Worm (Caenorhabditis elegans) whole organism, mixed stage, embryonic: ENCODE results near the gene F45D11.7.
"Not testable (repeated sequence)": the region's sequence is repeated elsewhere in the genome, so short reads cannot be mapped to it uniquely, and the experiment has no call there.

Experiments used
- ceh-39 ChIP-seq: fragments of 150-350 bp; optimal IDR thresholded peaks from 2 replicates; lab custom pipeline; 2014; ENCODE audit warnings: missing biosample characterization, missing genetic modification characterization
- ces-1 ChIP-seq: fragments of 150-350 bp; optimal IDR thresholded peaks from 2 replicates; lab custom pipeline; 2014; ENCODE audit warnings: missing biosample characterization, missing genetic modification reagents, missing genetic modification characterization
- cnd-1 ChIP-seq: fragments of 200-800 bp; sonication (Bioruptor generic); optimal IDR thresholded peaks from 2 replicates; lab custom pipeline; 2018; ENCODE audit warnings: mild to moderate bottlenecking, missing genetic modification characterization, missing compliant biosample characterization
- drap-1 ChIP-seq: fragments of 200-800 bp; sonication (Bioruptor generic); optimal IDR thresholded peaks from 3 replicates; lab custom pipeline; 2018; ENCODE audit warnings: mild to moderate bottlenecking, missing genetic modification characterization, missing compliant biosample characterization
- elt-1 ChIP-seq: sonication (generic microtip); optimal IDR thresholded peaks from 2 replicates; lab custom pipeline; 2017; ENCODE audit warnings: missing genetic modification characterization, mild to moderate bottlenecking, missing compliant biosample characterization, antibody characterized with exemption, moderate library complexity, borderline replicate concordance; ENCODE audit not compliant: insufficient read depth
- flh-1 ChIP-seq: fragments of 200-800 bp; sonication (Bioruptor generic); optimal IDR thresholded peaks from 2 replicates; lab custom pipeline; 2018; ENCODE audit warnings: mild to moderate bottlenecking, missing genetic modification characterization, moderate library complexity, missing compliant biosample characterization
- ham-2 ChIP-seq: fragments of 200-800 bp; sonication (Bioruptor generic); optimal IDR thresholded peaks from 2 replicates; lab custom pipeline; 2018; ENCODE audit warnings: mild to moderate bottlenecking, missing genetic modification characterization, missing compliant biosample characterization
- hlh-1 ChIP-seq: fragments of 150-350 bp; optimal IDR thresholded peaks from 2 replicates; lab custom pipeline; 2014; ENCODE audit warnings: missing biosample characterization, missing genetic modification reagents, missing genetic modification characterization
- lin-13 ChIP-seq: fragments of 150-350 bp; optimal IDR thresholded peaks from 2 replicates; lab custom pipeline; 2014; ENCODE audit warnings: missing biosample characterization, missing genetic modification characterization
- lin-32 ChIP-seq: fragments of 200-800 bp; sonication (Bioruptor generic); optimal IDR thresholded peaks from 2 replicates; lab custom pipeline; 2018; ENCODE audit warnings: mild to moderate bottlenecking, missing genetic modification characterization, missing compliant biosample characterization
- mab-5 ChIP-seq: fragments of 150-350 bp; optimal IDR thresholded peaks from 2 replicates; lab custom pipeline; 2014; ENCODE audit warnings: missing biosample characterization, missing genetic modification characterization
- mep-1 ChIP-seq: fragments of 150-350 bp; optimal IDR thresholded peaks from 2 replicates; lab custom pipeline; 2017; ENCODE audit warnings: missing biosample characterization, missing genetic modification reagents, missing genetic modification characterization, inconsistent platforms
- mls-2 ChIP-seq: sonication (generic microtip); optimal IDR thresholded peaks from 2 replicates; lab custom pipeline; 2016; ENCODE audit warnings: mild to moderate bottlenecking, missing genetic modification characterization, moderate library complexity, missing compliant biosample characterization
- nhr-12 ChIP-seq: fragments of 150-350 bp; optimal IDR thresholded peaks from 2 replicates; lab custom pipeline; 2014; ENCODE audit warnings: missing biosample characterization, missing genetic modification characterization
- nhr-2 ChIP-seq: fragments of 150-350 bp; optimal IDR thresholded peaks from 2 replicates; lab custom pipeline; 2014; ENCODE audit warnings: missing biosample characterization, missing genetic modification characterization
- nhr-237 ChIP-seq: fragments of 150-350 bp; optimal IDR thresholded peaks from 2 replicates; lab custom pipeline; 2014; ENCODE audit warnings: missing biosample characterization, missing genetic modification characterization
- nhr-28 ChIP-seq: fragments of 150-350 bp; optimal IDR thresholded peaks from 2 replicates; lab custom pipeline; 2014; ENCODE audit warnings: missing biosample characterization, missing genetic modification characterization
- nhr-76 ChIP-seq: sonication (generic microtip); optimal IDR thresholded peaks from 2 replicates; lab custom pipeline; 2017; ENCODE audit warnings: missing biosample characterization, missing genetic modification characterization
- sem-2 ChIP-seq: fragments of 200-800 bp; sonication (Bioruptor generic); optimal IDR thresholded peaks from 2 replicates; lab custom pipeline; 2018; ENCODE audit warnings: mild to moderate bottlenecking, missing genetic modification characterization, missing compliant biosample characterization
- snpc-4 ChIP-seq: fragments of 150-350 bp; optimal IDR thresholded peaks from 2 replicates; lab custom pipeline; 2014; ENCODE audit warnings: missing biosample characterization, missing genetic modification characterization
- sptf-1 ChIP-seq: sonication (generic microtip); optimal IDR thresholded peaks from 2 replicates; lab custom pipeline; 2017; ENCODE audit warnings: mild to moderate bottlenecking, missing genetic modification characterization, moderate library complexity, missing compliant biosample characterization
- tbx-8 ChIP-seq: fragments of 200-800 bp; sonication (Bioruptor generic); optimal IDR thresholded peaks from 2 replicates; lab custom pipeline; 2018; ENCODE audit warnings: mild to moderate bottlenecking, missing genetic modification characterization, moderate library complexity, missing compliant biosample characterization
- unc-120 ChIP-seq: sonication (generic microtip); optimal IDR thresholded peaks from 2 replicates; lab custom pipeline; 2017; ENCODE audit warnings: missing genetic modification characterization, missing compliant biosample characterization; ENCODE audit not compliant: poor library complexity, severe bottlenecking
- unc-39 ChIP-seq: fragments of 150-350 bp; optimal IDR thresholded peaks from 2 replicates; lab custom pipeline; 2014; ENCODE audit warnings: missing biosample characterization, missing genetic modification characterization
- unc-62 ChIP-seq: fragments of 150-350 bp; optimal IDR thresholded peaks from 2 replicates; lab custom pipeline; 2014; ENCODE audit warnings: missing biosample characterization, missing genetic modification reagents, missing genetic modification characterization
- zip-8 ChIP-seq: fragments of 150-350 bp; optimal IDR thresholded peaks from 2 replicates; lab custom pipeline; 2014; ENCODE audit warnings: missing biosample characterization, missing genetic modification characterization
- ztf-11 ChIP-seq: fragments of 150-350 bp; optimal IDR thresholded peaks from 2 replicates; lab custom pipeline; 2014; ENCODE audit warnings: missing biosample characterization, missing genetic modification characterization

F45D11.7 gene

DNA sequence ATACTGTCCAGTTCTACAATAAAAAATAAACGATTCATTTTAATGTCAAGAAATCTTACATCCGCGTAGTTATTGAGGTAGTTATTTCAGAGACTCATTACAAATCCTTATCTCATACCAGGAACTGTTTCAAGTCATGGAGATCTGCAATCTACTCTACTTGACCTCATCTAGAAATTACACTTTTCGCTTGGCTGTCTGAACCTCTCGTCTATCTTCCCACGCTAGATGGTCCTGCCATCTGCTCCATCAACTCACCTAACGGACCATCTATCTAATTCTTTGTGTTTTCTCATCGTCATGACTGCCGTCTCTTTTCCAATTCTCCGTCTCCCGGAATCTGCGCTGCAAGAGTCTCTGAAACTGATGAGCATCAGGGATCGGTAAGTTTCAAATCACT, at the start of gene F45D11.7:
Gene F45D11.7, plus strand, starts transcription at position 301 of the 400 bp plus-strand sequence.
- TF ChIP-seq nhr-28 (tag; lab: Kevin White, UChicago); ces-1 (GFP tag; lab: Kevin White, UChicago); elt-1 (tag; lab: Kevin White, UChicago): not testable (repeated sequence)
- TF ChIP-seq, all 35 proteins: peak for 0; not testable (repeated sequence) for 35

DNA sequence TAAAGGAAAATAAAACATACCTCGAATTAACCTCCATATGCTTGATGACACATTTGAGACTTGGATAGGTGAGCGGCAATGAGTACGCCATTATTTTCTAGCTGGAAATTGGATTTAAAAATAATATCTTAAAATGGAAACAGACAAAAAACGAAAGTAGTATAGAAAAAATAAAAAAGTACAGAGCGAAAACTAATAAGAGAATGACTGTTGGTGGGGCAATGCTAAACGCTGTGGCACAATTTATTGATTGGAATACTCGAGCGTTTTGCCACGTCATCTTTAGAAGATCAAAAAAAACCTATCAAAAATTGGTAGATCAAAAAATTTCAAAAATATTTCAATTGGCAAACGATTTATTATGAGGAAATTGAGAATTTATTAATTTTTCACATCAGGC, 46.2 kb upstream of the F45D11.7 start, which contains the start of gene fbxc-32:
Gene fbxc-32, minus strand, starts transcription at position 101 of the 400 bp plus-strand sequence.
- TF ChIP-seq nhr-2 (no peak), mab-5 (tag; lab: Kevin White, UChicago) (no peak), sptf-1 (no peak), flh-1 (GFP tag; lab: Kevin White, UChicago) (no peak), ztf-11 (tag; lab: Kevin White, UChicago) (no peak), nhr-237 (tag; lab: Kevin White, UChicago) (no peak), ceh-39 (tag; lab: Kevin White, UChicago) (no peak)

DNA sequence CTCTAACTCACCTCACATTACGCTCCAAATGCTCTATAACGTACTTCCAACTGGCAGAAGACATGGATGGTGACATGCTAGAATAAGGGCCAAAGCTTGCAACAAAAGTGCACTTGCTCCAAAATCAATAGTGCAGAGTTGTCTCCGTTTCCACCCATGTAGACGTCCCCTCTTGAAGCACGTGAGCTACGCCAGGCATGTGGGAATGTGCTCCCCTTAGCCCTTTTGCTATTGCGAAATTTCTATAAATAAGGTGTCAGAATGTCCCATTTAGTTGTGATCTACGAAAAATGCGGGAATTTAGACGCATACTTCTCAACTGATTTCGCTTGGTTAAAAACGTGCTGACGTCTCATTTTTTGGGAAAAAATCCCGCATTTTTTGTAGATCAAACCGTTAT, 44.0 kb upstream of the F45D11.7 start:
- TF ChIP-seq drap-1 (GFP tag; lab: Kevin White, UChicago), result no peak
- no peak for TF ChIP-seq sptf-1
- TF ChIP-seq unc-39 (tag; lab: Kevin White, UChicago), result no peak
- no peak for TF ChIP-seq nhr-76 (tag; lab: Kevin White, UChicago)
- TF ChIP-seq tbx-8, result no peak
- no peak for TF ChIP-seq sem-2
- no peak for TF ChIP-seq ham-2 (GFP tag; lab: Kevin White, UChicago)
- TF ChIP-seq, all 35 proteins: peak for 0

DNA sequence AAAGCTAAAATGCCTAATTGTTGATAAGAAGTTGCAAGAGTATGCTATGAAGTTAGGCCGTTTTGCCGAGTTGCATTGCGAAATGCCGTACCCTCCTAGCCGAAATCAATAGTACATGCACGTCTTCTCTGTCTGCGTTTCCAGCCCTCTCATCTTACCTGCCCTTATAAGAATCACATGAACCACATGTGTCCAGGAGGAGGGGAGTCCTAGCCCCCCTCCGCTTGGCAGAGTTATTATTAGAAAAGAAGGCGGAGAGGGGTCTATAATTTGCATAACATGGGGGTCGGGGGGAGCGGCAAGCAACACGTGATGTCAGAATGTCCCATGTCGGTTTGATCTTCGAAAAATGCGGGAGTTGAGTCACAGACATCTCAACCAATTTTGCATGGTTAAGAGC, 41.3 kb upstream of the F45D11.7 start:
- TF ChIP-seq mep-1 (tag; lab: Kevin White, UChicago), result no peak

DNA sequence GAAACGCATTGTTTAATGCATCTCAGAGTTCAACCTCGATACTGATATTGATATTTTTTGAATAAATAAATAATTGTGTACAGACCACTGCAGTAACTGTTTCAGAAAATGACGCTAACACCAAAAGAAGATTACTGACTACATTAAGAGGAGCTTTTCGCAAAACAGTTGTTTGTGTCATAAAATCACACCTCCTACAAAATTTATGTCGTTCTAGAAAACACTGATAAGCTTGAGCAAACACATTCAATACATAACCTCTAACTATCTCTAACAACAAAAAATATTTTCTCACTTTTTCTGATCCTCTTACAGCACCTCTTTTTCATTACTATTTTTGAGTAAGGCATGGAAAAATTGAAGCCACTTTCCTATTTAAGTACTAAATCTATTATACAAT, 39.7 kb upstream of the F45D11.7 start, which contains the start of gene fbxc-7:
Gene fbxc-7, plus strand, starts transcription at position 301 of the 400 bp plus-strand sequence.
- not testable (repeated sequence) for TF ChIP-seq nhr-12, lin-13, ztf-11 (tag; lab: Kevin White, UChicago)

DNA sequence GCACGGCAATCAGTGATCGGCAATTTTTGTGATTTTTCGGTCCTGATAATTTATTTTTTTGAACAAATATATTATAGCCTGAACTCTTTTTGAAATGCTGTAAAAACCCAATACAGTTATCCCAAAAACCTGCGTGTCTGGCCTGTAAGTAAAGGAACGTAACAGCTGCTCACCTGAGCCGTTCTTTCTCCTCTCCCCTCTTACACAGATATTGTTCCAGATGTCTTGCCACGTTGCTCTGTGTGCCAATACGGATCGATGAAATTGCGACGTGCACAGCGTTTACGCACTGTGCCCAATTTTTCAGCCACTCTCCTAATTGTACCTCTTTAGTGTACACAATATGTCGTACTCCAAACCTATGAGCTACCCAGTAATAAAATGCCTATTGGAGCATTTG, 35.7 kb upstream of the F45D11.7 start, which contains the start of gene sdz-4:
Gene sdz-4, plus strand, starts transcription at position 301 of the 400 bp plus-strand sequence.
- TF ChIP-seq lin-32, result no peak
- no peak for TF ChIP-seq unc-39 (tag; lab: Kevin White, UChicago)
- no peak for TF ChIP-seq ztf-11 (tag; lab: Kevin White, UChicago)
- TF ChIP-seq nhr-76 (tag; lab: Kevin White, UChicago), result no peak
- TF ChIP-seq ces-1 (GFP tag; lab: Kevin White, UChicago), result no peak
- TF ChIP-seq tbx-8, result no peak
- TF ChIP-seq unc-120 (tag; lab: Kevin White, UChicago), result no peak
- TF ChIP-seq mab-5 (tag; lab: Kevin White, UChicago), result no peak
- TF ChIP-seq hlh-1 (tag; lab: Kevin White, UChicago), result no peak
- TF ChIP-seq mep-1 (tag; lab: Kevin White, UChicago), result no peak
- no peak for TF ChIP-seq ceh-39 (tag; lab: Kevin White, UChicago)

DNA sequence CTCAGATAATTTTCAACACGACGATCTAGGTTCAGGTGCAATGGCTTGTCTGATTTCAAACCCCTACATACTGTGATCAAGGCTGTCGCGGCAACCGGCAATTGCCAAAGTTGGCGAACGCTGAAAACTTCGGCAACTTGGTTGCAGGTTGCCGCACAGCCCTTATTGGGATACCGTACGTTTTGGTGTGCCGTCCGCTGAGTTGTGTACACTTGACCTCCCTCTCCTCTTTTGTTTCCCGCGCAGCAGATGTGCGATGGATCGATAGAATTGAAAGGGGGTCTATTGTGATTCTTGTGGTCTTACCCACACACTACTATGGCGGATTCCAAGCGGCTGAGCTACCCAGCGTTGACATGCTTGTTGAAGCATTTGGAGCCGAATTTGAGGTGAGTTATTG, 34.1 kb upstream of the F45D11.7 start, which contains the start of the genes C32B5.18 and C32B5.7:
Gene C32B5.18, plus strand, starts transcription at position 301 of the 400 bp plus-strand sequence.
Gene C32B5.7, plus strand, starts transcription at position 311 of the 400 bp plus-strand sequence.
- no peak for TF ChIP-seq ztf-11 (tag; lab: Kevin White, UChicago)
- TF ChIP-seq snpc-4, result no peak
- no peak for TF ChIP-seq unc-120 (tag; lab: Kevin White, UChicago)
- TF ChIP-seq sptf-1, result no peak
- TF ChIP-seq flh-1 (GFP tag; lab: Kevin White, UChicago), result no peak
- no peak for TF ChIP-seq elt-1 (tag; lab: Kevin White, UChicago)
- TF ChIP-seq nhr-2, result peak; percentile 13
- TF ChIP-seq unc-62, result no peak
- no peak for TF ChIP-seq mls-2 (tag; lab: Kevin White, UChicago)
- TF ChIP-seq nhr-237 (tag; lab: Kevin White, UChicago), result no peak
- peak; percentile 35 for TF ChIP-seq cnd-1 (tag; lab: Kevin White, UChicago)
- no peak for TF ChIP-seq unc-39 (tag; lab: Kevin White, UChicago)
- peak; percentile 20 for TF ChIP-seq ceh-39 (tag; lab: Kevin White, UChicago)
- no peak for TF ChIP-seq nhr-12 (tag; lab: Kevin White, UChicago)
- no peak for TF ChIP-seq tbx-8
- TF ChIP-seq zip-8 (tag; lab: Kevin White, UChicago), result no peak
- TF ChIP-seq lin-32, result no peak
- no peak for TF ChIP-seq mep-1 (tag; lab: Kevin White, UChicago)
- no peak for TF ChIP-seq nhr-28 (tag; lab: Kevin White, UChicago)
- TF ChIP-seq lin-13 (tag; lab: Kevin White, UChicago), result no peak
